Worm (Caenorhabditis elegans) whole organism, L2 larva: ENCODE data around the gene arle-14.

Experiments
- Y55F3AM.14 ChIP-seq: fragments of 200-800 bp; sonication (Bioruptor generic); optimal IDR thresholded peaks from 2 replicates; lab custom pipeline; 2018; ENCODE audit warnings: mild to moderate bottlenecking, missing genetic modification characterization, missing compliant biosample characterization
- blmp-1 ChIP-seq: sonication (generic microtip); optimal IDR thresholded peaks from 2 replicates; lab custom pipeline; 2017; ENCODE audit warnings: missing genetic modification characterization, mild to moderate bottlenecking, missing compliant biosample characterization, antibody characterized with exemption, moderate library complexity; ENCODE audit not compliant: insufficient read depth
- elt-3 ChIP-seq: sonication (generic microtip); optimal IDR thresholded peaks from 2 replicates; lab custom pipeline; 2017; ENCODE audit warnings: missing biosample characterization, missing genetic modification characterization
- nhr-11 ChIP-seq: fragments of 150-350 bp; optimal IDR thresholded peaks from 2 replicates; lab custom pipeline; 2014; ENCODE audit warnings: missing biosample characterization, missing genetic modification characterization
- nhr-237 ChIP-seq: fragments of 150-350 bp; optimal IDR thresholded peaks from 2 replicates; lab custom pipeline; 2014; ENCODE audit warnings: missing biosample characterization, missing genetic modification characterization
- nhr-6 ChIP-seq: fragments of 150-350 bp; optimal IDR thresholded peaks from 2 replicates; lab custom pipeline; 2014; ENCODE audit warnings: missing biosample characterization, missing genetic modification characterization
- nhr-77 ChIP-seq: fragments of 150-350 bp; optimal IDR thresholded peaks from 2 replicates; lab custom pipeline; 2014; ENCODE audit warnings: missing biosample characterization, missing genetic modification characterization
- unc-62 ChIP-seq: fragments of 150-350 bp; optimal IDR thresholded peaks from 2 replicates; lab custom pipeline; 2014; ENCODE audit warnings: missing biosample characterization, missing genetic modification reagents, missing genetic modification characterization
- zag-1 ChIP-seq: fragments of 150-350 bp; optimal IDR thresholded peaks from 2 replicates; lab custom pipeline; 2014; ENCODE audit warnings: missing biosample characterization, missing genetic modification characterization
- ztf-11 ChIP-seq: sonication (generic microtip); optimal IDR thresholded peaks from 2 replicates; lab custom pipeline; 2017; ENCODE audit warnings: missing biosample characterization, missing genetic modification characterization

DNA sequence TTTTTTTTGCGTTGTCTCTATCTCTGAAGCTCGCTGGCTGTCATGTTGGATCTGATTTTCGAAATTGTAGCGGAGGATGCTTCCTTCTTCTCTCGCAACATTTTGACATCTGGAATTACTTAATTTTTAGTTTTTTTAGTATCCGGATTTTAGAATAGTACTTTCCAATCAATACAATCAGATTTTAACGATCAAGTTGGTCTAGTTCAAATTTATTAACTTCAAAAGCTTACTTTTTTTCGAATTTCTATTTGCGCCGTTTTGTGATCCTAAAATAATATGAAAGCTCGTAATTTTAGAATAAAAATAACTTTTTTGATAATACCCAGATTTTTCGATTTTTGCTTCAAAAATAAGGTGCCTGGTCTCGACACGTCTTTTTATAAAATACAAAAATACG, 17.3 kb downstream of the arle-14 start, which contains the start of gene B0336.12:
- TF ChIP-seq nhr-6 (tag; lab: Kevin White, UChicago) (no peak), nhr-77 (tag; lab: Kevin White, UChicago) (no peak), blmp-1 (no peak), zag-1 (tag; lab: Kevin White, UChicago) (no peak), nhr-237 (no peak), Y55F3AM.14 (no peak), unc-62 (no peak), ztf-11 (tag; lab: Kevin White, UChicago) (no peak), elt-3 (tag; lab: Kevin White, UChicago) (no peak), nhr-11 (tag; lab: Kevin White, UChicago) (no peak)
